Worm (Caenorhabditis elegans) whole organism, L4 larva: ENCODE results near the gene C49H3.3.

Experiments used
- F37D6.2 ChIP-seq: sonication (generic microtip); optimal IDR thresholded peaks from 2 replicates; lab custom pipeline; 2016; ENCODE audit warnings: mild to moderate bottlenecking, missing genetic modification characterization, missing compliant biosample characterization
- F44E2.7 ChIP-seq: fragments of 200-800 bp; sonication (Bioruptor generic); IDR thresholded peaks from 2 replicates; pipeline ENCODE4 v2.1.2; 2022; ENCODE audit warnings: missing genetic modification characterization, missing compliant biosample characterization
- T20F7.1 ChIP-seq: fragments of 200-800 bp; sonication (Bioruptor generic); optimal IDR thresholded peaks from 2 replicates; lab custom pipeline; 2018; ENCODE audit warnings: mild to moderate bottlenecking, missing genetic modification characterization, missing compliant biosample characterization
- T26A8.4 ChIP-seq: fragments of 200-800 bp; sonication (Bioruptor generic); IDR thresholded peaks from 2 replicates; pipeline ENCODE4 v1.3.6; 2022; ENCODE audit warnings: missing genetic modification characterization, missing compliant biosample characterization
- Y5F2A.4 ChIP-seq: fragments of 200-800 bp; sonication (Bioruptor generic); optimal IDR thresholded peaks from 2 replicates; lab custom pipeline; 2018; ENCODE audit warnings: mild to moderate bottlenecking, missing genetic modification characterization, missing compliant biosample characterization
- aha-1 ChIP-seq: fragments of 150-350 bp; peaks from one replicate; lab custom pipeline; 2014; ENCODE audit warnings: missing biosample characterization, missing genetic modification characterization
- arid-1 ChIP-seq: fragments of 200-800 bp; sonication (Bioruptor generic); conservative IDR thresholded peaks from 2 replicates; pipeline ENCODE4 v1.3.6; 2022; ENCODE audit warnings: missing genetic modification reagents, missing genetic modification characterization, missing compliant biosample characterization
- ceh-28 ChIP-seq: fragments of 150-350 bp; optimal IDR thresholded peaks from 2 replicates; lab custom pipeline; 2014; ENCODE audit warnings: missing biosample characterization, missing genetic modification reagents, missing genetic modification characterization
- ceh-32 ChIP-seq: sonication (generic microtip); optimal IDR thresholded peaks from 2 replicates; lab custom pipeline; 2016; ENCODE audit warnings: mild to moderate bottlenecking, missing genetic modification characterization, missing compliant biosample characterization; ENCODE audit not compliant: poor library complexity
- ceh-44 ChIP-seq: fragments of 200-800 bp; sonication (Bioruptor generic); IDR thresholded peaks from 2 replicates; pipeline ENCODE4 v1.3.6; 2022; ENCODE audit warnings: missing genetic modification reagents, missing genetic modification characterization, missing compliant biosample characterization
- ces-1 ChIP-seq: fragments of 150-350 bp; sonication (generic microtip); optimal IDR thresholded peaks from 4 replicates; lab custom pipeline; 2014; ENCODE audit warnings: missing biosample characterization, missing genetic modification reagents, missing genetic modification characterization
- daf-16 ChIP-seq, 3 experiments: sonication (generic microtip); optimal IDR thresholded peaks; 2 replicates each; lab custom pipeline; 2016 to 2017; ENCODE audit warnings: missing genetic modification characterization in 3 of 3, missing genetic modification reagents in 3 of 3, mild to moderate bottlenecking in 2 of 3, missing compliant biosample characterization in 2 of 3, missing biosample characterization in 1 of 3, moderate library complexity in 1 of 3
- daf-19 ChIP-seq: fragments of 200-800 bp; sonication (Bioruptor generic); conservative IDR thresholded peaks from 2 replicates; pipeline ENCODE4 v1.3.6; 2022; ENCODE audit warnings: missing genetic modification characterization, missing compliant biosample characterization
- dmd-6 ChIP-seq: fragments of 200-800 bp; sonication (Bioruptor generic); IDR thresholded peaks from 2 replicates; pipeline ENCODE4 v1.3.6; 2022; ENCODE audit warnings: missing genetic modification reagents, missing genetic modification characterization, missing compliant biosample characterization
- dmd-8 ChIP-seq: fragments of 200-800 bp; sonication (Bioruptor generic); IDR thresholded peaks from 2 replicates; pipeline ENCODE4 v1.3.6; 2022; ENCODE audit warnings: missing genetic modification characterization, missing compliant biosample characterization
- dve-1 ChIP-seq: sonication (generic microtip); optimal IDR thresholded peaks from 2 replicates; lab custom pipeline; 2017; ENCODE audit warnings: antibody characterized with exemption, mild to moderate bottlenecking, missing genetic modification characterization, missing compliant biosample characterization; ENCODE audit not compliant: insufficient read depth
- fkh-10 ChIP-seq: fragments of 150-350 bp; optimal IDR thresholded peaks from 2 replicates; lab custom pipeline; 2014; ENCODE audit warnings: missing biosample characterization, missing genetic modification reagents, missing genetic modification characterization
- hif-1 ChIP-seq, 2 experiments: sonication (generic microtip); optimal IDR thresholded peaks; 2 replicates each; lab custom pipeline; 2016 to 2017; ENCODE audit warnings: missing compliant biosample characterization in 2 of 2, missing genetic modification characterization in 2 of 2, missing genetic modification reagents in 2 of 2, missing genotype in 2 of 2, mild to moderate bottlenecking in 1 of 2
- hlh-11 ChIP-seq: fragments of 200-800 bp; sonication (Bioruptor generic); optimal IDR thresholded peaks from 2 replicates; lab custom pipeline; 2018; ENCODE audit warnings: mild to moderate bottlenecking, missing genetic modification characterization, missing compliant biosample characterization
- hlh-30 ChIP-seq: sonication (generic microtip); optimal IDR thresholded peaks from 2 replicates; lab custom pipeline; 2017; ENCODE audit warnings: antibody characterized with exemption, mild to moderate bottlenecking, missing genetic modification characterization, missing compliant biosample characterization; ENCODE audit not compliant: insufficient read depth
- lin-13 ChIP-seq: fragments of 150-350 bp; optimal IDR thresholded peaks from 2 replicates; lab custom pipeline; 2014; ENCODE audit warnings: missing biosample characterization, missing genetic modification reagents, missing genetic modification characterization
- lin-15B ChIP-seq: fragments of 150-350 bp; sonication (generic microtip); optimal IDR thresholded peaks from 3 replicates; lab custom pipeline; 2014; ENCODE audit warnings: missing biosample characterization, missing genetic modification characterization
- lin-29 ChIP-seq: fragments of 200-800 bp; sonication (Bioruptor generic); IDR thresholded peaks from 2 replicates; pipeline ENCODE4 v1.3.6; 2022; ENCODE audit warnings: missing genetic modification reagents, missing genetic modification characterization, missing compliant biosample characterization
- lin-39 ChIP-seq: fragments of 150-350 bp; optimal IDR thresholded peaks from 2 replicates; lab custom pipeline; 2014; ENCODE audit warnings: missing biosample characterization, missing genetic modification reagents, missing genetic modification characterization
- mep-1 ChIP-seq: fragments of 150-350 bp; sonication (generic microtip); optimal IDR thresholded peaks from 3 replicates; lab custom pipeline; 2014; ENCODE audit warnings: missing biosample characterization, missing genetic modification characterization
- mes-2 ChIP-seq: sonication (generic microtip); optimal IDR thresholded peaks from 2 replicates; lab custom pipeline; 2016; ENCODE audit warnings: missing genotype, mild to moderate bottlenecking, missing genetic modification characterization, missing compliant biosample characterization; ENCODE audit not compliant: poor library complexity, severe bottlenecking
- mxl-2 ChIP-seq: fragments of 200-800 bp; sonication (Bioruptor generic); conservative IDR thresholded peaks from 2 replicates; pipeline ENCODE4 v1.3.6; 2022; ENCODE audit warnings: missing genetic modification reagents, missing genetic modification characterization, missing compliant biosample characterization
- mxl-3 ChIP-seq: fragments of 200-800 bp; sonication (Bioruptor generic); optimal IDR thresholded peaks from 2 replicates; lab custom pipeline; 2018; ENCODE audit warnings: mild to moderate bottlenecking, missing genetic modification characterization, missing compliant biosample characterization
- nhr-11 ChIP-seq: fragments of 150-350 bp; optimal IDR thresholded peaks from 2 replicates; lab custom pipeline; 2014; ENCODE audit warnings: missing biosample characterization, missing genetic modification characterization
- nhr-28 ChIP-seq: fragments of 150-350 bp; optimal IDR thresholded peaks from 2 replicates; lab custom pipeline; 2014; ENCODE audit warnings: missing biosample characterization, missing genetic modification characterization
- nhr-41 ChIP-seq: fragments of 200-800 bp; sonication (Bioruptor generic); IDR thresholded peaks from 2 replicates; pipeline ENCODE4 v1.3.6; 2022; ENCODE audit warnings: missing genetic modification reagents, missing genetic modification characterization, missing compliant biosample characterization
- nhr-77 ChIP-seq: fragments of 150-350 bp; optimal IDR thresholded peaks from 2 replicates; lab custom pipeline; 2014; ENCODE audit warnings: missing biosample characterization, missing genetic modification characterization
- php-3 ChIP-seq: fragments of 200-800 bp; sonication (Bioruptor generic); IDR thresholded peaks from 2 replicates; pipeline ENCODE4 v1.3.6; 2022; ENCODE audit warnings: missing genetic modification reagents, missing genetic modification characterization, missing compliant biosample characterization
- pqm-1 ChIP-seq: sonication (generic microtip); optimal IDR thresholded peaks from 2 replicates; lab custom pipeline; 2017; ENCODE audit warnings: missing biosample characterization, missing genetic modification characterization
- set-16 ChIP-seq: fragments of 200-800 bp; sonication (Bioruptor generic); IDR thresholded peaks from 2 replicates; pipeline ENCODE4 v1.3.6; 2022; ENCODE audit warnings: missing genetic modification reagents, missing genetic modification characterization, missing compliant biosample characterization
- snpc-1.2 ChIP-seq: fragments of 200-800 bp; sonication (Bioruptor generic); IDR thresholded peaks from 2 replicates; pipeline ENCODE4 v1.3.6; 2022; ENCODE audit warnings: missing genetic modification reagents, missing genetic modification characterization, missing compliant biosample characterization
- spr-1 ChIP-seq: sonication (generic microtip); optimal IDR thresholded peaks from 2 replicates; lab custom pipeline; 2016; ENCODE audit warnings: mild to moderate bottlenecking, missing genetic modification characterization, missing compliant biosample characterization
- spr-3 ChIP-seq: fragments of 200-800 bp; sonication (Bioruptor generic); optimal IDR thresholded peaks from 2 replicates; lab custom pipeline; 2018; ENCODE audit warnings: mild to moderate bottlenecking, missing genetic modification characterization, missing compliant biosample characterization
- tag-97 ChIP-seq: fragments of 200-800 bp; sonication (Bioruptor generic); IDR thresholded peaks from 2 replicates; pipeline ENCODE4 v1.3.6; 2022; ENCODE audit warnings: missing genetic modification characterization, missing compliant biosample characterization
- tra-1 ChIP-seq: fragments of 200-800 bp; sonication (Bioruptor generic); IDR thresholded peaks from 2 replicates; pipeline ENCODE4 v1.3.6; 2022; ENCODE audit warnings: missing genetic modification reagents, missing genetic modification characterization, missing compliant biosample characterization
- zfp-3 ChIP-seq: fragments of 200-800 bp; sonication (Bioruptor generic); conservative IDR thresholded peaks from 2 replicates; pipeline ENCODE4 v1.3.6; 2022; ENCODE audit warnings: missing genetic modification reagents, missing genetic modification characterization, missing compliant biosample characterization
- ztf-11 ChIP-seq: fragments of 150-350 bp; optimal IDR thresholded peaks from 2 replicates; lab custom pipeline; 2014; ENCODE audit warnings: missing biosample characterization, missing genetic modification characterization

The C49H3.3 gene

ce11 chrIV:7897953-7898352 lies 26.2 kb upstream of the C49H3.3 start:
- no peak for TF ChIP-seq spr-3 (GFP tag; lab: Kevin White, UChicago)
- no peak for TF ChIP-seq spr-1 (tag; lab: Kevin White, UChicago)
- TF ChIP-seq ces-1 (GFP tag; lab: Kevin White, UChicago) = peak; percentile 53
- no peak for TF ChIP-seq mxl-3 (GFP tag; lab: Kevin White, UChicago)
- TF ChIP-seq T26A8.4 (GFP tag; lab: Robert Waterston, UW) = no peak
- TF ChIP-seq fkh-10 (GFP tag; lab: Kevin White, UChicago) = peak; percentile 53
- no peak for TF ChIP-seq lin-13 (GFP tag; lab: Kevin White, UChicago)
- TF ChIP-seq, all 104 proteins: peak for 2

ce11 chrIV:7898489-7898888 lies 25.7 kb upstream of the C49H3.3 start:
- peak; percentile 60 for TF ChIP-seq hlh-11 (tag; lab: Kevin White, UChicago)
- no peak for TF ChIP-seq daf-16 (GFP tag; optimal IDR thresholded peaks at IDR 0.05; lab: Kevin White, UChicago)
- peak; percentile 73 for TF ChIP-seq daf-16 (tag; optimal IDR thresholded peaks at IDR 0.05; lab: Kevin White, UChicago)
- TF ChIP-seq T20F7.1 (GFP tag; lab: Kevin White, UChicago) = peak; percentile 28
- TF ChIP-seq dmd-6 = peak; percentile 38; the same call in 1 of the 2 replicates
- TF ChIP-seq nhr-41 (GFP tag; lab: Robert Waterston, UW) = no peak
- no peak for TF ChIP-seq snpc-1.2 (GFP tag; lab: Robert Waterston, UW)
- no peak for TF ChIP-seq ceh-28 (tag; lab: Kevin White, UChicago)
- no peak for TF ChIP-seq ztf-11 (tag; lab: Kevin White, UChicago)
- no peak for TF ChIP-seq ceh-44 (GFP tag; lab: Robert Waterston, UW)
- peak; percentile 65 for TF ChIP-seq pqm-1 (tag; lab: Kevin White, UChicago)
- TF ChIP-seq hlh-30 (tag; lab: Kevin White, UChicago) = peak; percentile 19
- TF ChIP-seq nhr-28 (tag; lab: Kevin White, UChicago) = peak; percentile 61
- TF ChIP-seq dve-1 (tag; lab: Kevin White, UChicago) = peak; percentile 57
- 0 out of 2 replicates have a peak, but pooled peaks have one; percentile 9 for TF ChIP-seq php-3 (GFP tag; lab: Robert Waterston, UW)
- TF ChIP-seq lin-39 (tag; lab: Kevin White, UChicago) = no peak
- no peak for TF ChIP-seq daf-19 (GFP tag; lab: Robert Waterston, UW)

DNA sequence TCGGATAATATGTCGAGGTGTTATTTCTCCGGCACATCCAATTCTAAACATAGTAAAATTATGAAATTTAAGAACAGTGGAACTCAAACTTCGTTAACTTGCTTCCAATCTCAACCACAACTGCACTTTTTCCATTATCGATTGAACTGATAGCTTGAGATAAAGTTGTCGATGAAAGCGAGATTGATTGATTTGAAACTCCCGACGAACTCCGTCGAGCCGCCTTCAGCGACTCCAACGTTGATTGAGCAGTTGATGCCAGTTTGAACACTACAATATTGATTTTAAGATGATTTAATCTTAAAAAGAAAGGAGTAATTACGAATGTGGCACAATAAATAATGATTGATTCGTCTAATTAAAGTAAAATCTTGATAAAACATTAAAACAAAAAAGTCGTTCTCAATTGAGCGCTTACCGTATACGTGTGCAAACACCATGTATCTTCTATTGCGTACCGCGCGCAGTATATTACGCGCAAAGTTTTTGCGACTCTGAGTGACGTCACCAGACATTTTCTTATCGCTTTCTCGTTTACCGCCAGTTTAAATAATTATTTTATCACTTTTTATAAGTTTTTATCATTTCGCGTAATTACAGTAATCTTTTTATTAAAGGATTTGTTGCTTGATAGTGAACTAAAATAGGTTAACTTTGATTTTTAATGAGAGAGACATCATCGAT lies 21.8 kb upstream of the C49H3.3 start, which contains the start of gene arp-11:
arp-11 (minus strand) TSS at position 51 of the 684 bp plus-strand sequence.
- TF ChIP-seq mxl-2 (GFP tag; lab: Robert Waterston, UW) (no peak), F44E2.7 (GFP tag; lab: Robert Waterston, UW) (no peak), php-3 (GFP tag; lab: Robert Waterston, UW) (0 out of 2 replicates have a peak, but pooled peaks have one; percentile 53), zfp-3 (GFP tag; lab: Robert Waterston, UW) (0 out of 2 replicates have a peak, but pooled peaks have one; percentile 43), nhr-77 (peak; percentile 67), daf-16 (GFP tag; optimal IDR thresholded peaks at IDR 0.05; lab: Kevin White, UChicago) (peak in 1 of 2 experiments; percentile 5), daf-16 (tag; optimal IDR thresholded peaks at IDR 0.05; lab: Kevin White, UChicago) (peak; percentile 77), F37D6.2 (tag; lab: Kevin White, UChicago) (no peak), ceh-32 (tag; lab: Kevin White, UChicago) (no peak), mep-1 (tag; lab: Kevin White, UChicago) (peak; percentile 83), lin-29 (GFP tag; lab: Robert Waterston, UW) (no peak), nhr-11 (tag; lab: Kevin White, UChicago) (peak; percentile 19), hlh-11 (tag; lab: Kevin White, UChicago) (peak; percentile 74), mes-2 (peak; percentile 80), pqm-1 (tag; lab: Kevin White, UChicago) (no peak), hif-1 (tag; optimal IDR thresholded peaks at IDR 0.05; lab: Kevin White, UChicago) (peak in 1 of 2 experiments; percentile 27), snpc-1.2 (GFP tag; lab: Robert Waterston, UW) (no peak), lin-13 (GFP tag; lab: Kevin White, UChicago) (peak; percentile 21), nhr-28 (tag; lab: Kevin White, UChicago) (peak; percentile 65), dmd-8 (no peak), Y5F2A.4 (GFP tag; lab: Kevin White, UChicago) (no peak), arid-1 (peak; percentile 69; the same call in 1 of the 2 replicates), dve-1 (tag; lab: Kevin White, UChicago) (peak; percentile 96), tra-1 (0 out of 2 replicates have a peak, but pooled peaks have one; percentile 25), hlh-30 (tag; lab: Kevin White, UChicago) (peak; percentile 79), aha-1 (tag; lab: Kevin White, UChicago) (no peak), lin-15B (tag; lab: Kevin White, UChicago) (no peak), tag-97 (GFP tag; lab: Robert Waterston, UW) (no peak), dmd-6 (peak; percentile 73), nhr-41 (GFP tag; lab: Robert Waterston, UW) (no peak), set-16 (GFP tag; lab: Robert Waterston, UW) (no peak)
